Worm (Caenorhabditis elegans): ENCODE measurements around the gene Y43F8B.7.

Y43F8B.7 gene

ce11 chrV:19512260-19512947 is 21.8 kb downstream of the Y43F8B.7 start, which contains the start of gene Y43F8B.19:
Gene Y43F8B.19, minus strand, starts transcription at chrV:19512310.
- TF ChIP-seq tbx-8 (GFP tag; optimal IDR thresholded peaks at IDR 0.05) (no peak), ceh-43 (GFP tag; optimal IDR thresholded peaks at IDR 0.05) (no peak), sptf-1 (tag; optimal IDR thresholded peaks at IDR 0.05) (no peak), unc-120 (tag; optimal IDR thresholded peaks at IDR 0.05; ENCODE audit: poor library complexity, severe bottlenecking) (no peak), ham-2 (GFP tag; optimal IDR thresholded peaks at IDR 0.05) (peak; percentile 8), pha-4 (tag; optimal IDR thresholded peaks at IDR 0.05) (no peak), ces-1 (GFP tag; optimal IDR thresholded peaks at IDR 0.05) (no peak), mep-1 (tag; optimal IDR thresholded peaks at IDR 0.05) (no peak)

- TF ChIP-seq drap-1 (GFP tag; optimal IDR thresholded peaks at IDR 0.05) (peak; percentile 29), ces-1 (GFP tag; optimal IDR thresholded peaks at IDR 0.05) (no peak)
Observed at ce11 chrV:19513552-19513951, 23.0 kb downstream of the Y43F8B.7 start, which contains the start of gene phy-4. Gene phy-4, minus strand, starts transcription at chrV:19513652.

DNA sequence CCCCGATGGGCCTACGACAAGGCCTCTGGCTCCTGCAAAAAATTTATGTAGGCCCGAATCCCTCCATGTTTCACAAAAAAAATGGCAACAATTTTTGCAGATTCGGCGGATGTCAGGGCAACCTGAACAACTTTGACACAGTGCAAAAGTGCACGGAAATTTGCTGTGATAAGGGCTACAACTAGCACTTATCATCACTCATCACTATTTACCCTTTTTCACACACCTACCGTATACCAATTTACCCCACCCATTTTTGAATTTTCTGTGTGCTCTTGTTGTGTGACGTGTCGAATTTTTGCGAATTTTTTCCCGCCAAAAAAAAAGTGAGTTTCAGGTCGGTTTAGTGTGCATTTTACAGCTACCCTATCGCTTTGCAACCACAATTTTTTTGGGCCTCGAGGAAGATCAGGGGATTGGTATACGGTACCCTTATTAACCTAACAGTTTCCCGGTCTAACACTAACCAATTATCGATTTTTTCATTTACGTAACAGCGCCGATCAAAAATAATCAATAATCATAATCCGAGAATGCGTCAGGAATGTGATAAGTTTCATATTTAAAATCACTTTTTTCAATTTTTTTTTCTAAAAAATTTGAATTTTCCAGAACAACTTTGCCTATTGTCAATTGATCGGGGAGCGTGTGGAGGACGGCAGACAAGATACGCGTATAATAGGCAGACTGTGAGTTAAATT is 28.1 kb downstream of the Y43F8B.7 start:
- TF ChIP-seq sem-2 (GFP tag; optimal IDR thresholded peaks at IDR 0.05) (no peak), hlh-1 (tag; optimal IDR thresholded peaks at IDR 0.05) (no peak), elt-1 (tag; optimal IDR thresholded peaks at IDR 0.05; ENCODE audit: borderline replicate concordance, insufficient read depth) (no peak)

- TF ChIP-seq ceh-39 (tag; optimal IDR thresholded peaks at IDR 0.05) (no peak), nhr-76 (tag; optimal IDR thresholded peaks at IDR 0.05) (no peak), ceh-43 (GFP tag; optimal IDR thresholded peaks at IDR 0.05) (no peak), blmp-1 (tag; optimal IDR thresholded peaks at IDR 0.05) (no peak), zip-8 (tag; optimal IDR thresholded peaks at IDR 0.05) (no peak), snpc-4 (tag; optimal IDR thresholded peaks at IDR 0.05) (no peak), lsy-2 (tag; optimal IDR thresholded peaks at IDR 0.05) (no peak), M03D4.4 (tag; optimal IDR thresholded peaks at IDR 0.05) (no peak), unc-120 (tag; optimal IDR thresholded peaks at IDR 0.05; ENCODE audit: poor library complexity, severe bottlenecking) (no peak), nhr-2 (tag; optimal IDR thresholded peaks at IDR 0.05) (no peak), ztf-11 (tag; optimal IDR thresholded peaks at IDR 0.05) (no peak), flh-1 (GFP tag; optimal IDR thresholded peaks at IDR 0.05) (no peak), ces-1 (GFP tag; optimal IDR thresholded peaks at IDR 0.05) (no peak), cnd-1 (tag; optimal IDR thresholded peaks at IDR 0.05) (no peak), drap-1 (GFP tag; optimal IDR thresholded peaks at IDR 0.05) (no peak), sptf-1 (tag; optimal IDR thresholded peaks at IDR 0.05) (no peak), lin-32 (GFP tag; optimal IDR thresholded peaks at IDR 0.05) (no peak), pha-4 (tag; optimal IDR thresholded peaks at IDR 0.05) (no peak)
Observed at ce11 chrV:19519511-19519934, 29.0 kb downstream of the Y43F8B.7 start.

DNA sequence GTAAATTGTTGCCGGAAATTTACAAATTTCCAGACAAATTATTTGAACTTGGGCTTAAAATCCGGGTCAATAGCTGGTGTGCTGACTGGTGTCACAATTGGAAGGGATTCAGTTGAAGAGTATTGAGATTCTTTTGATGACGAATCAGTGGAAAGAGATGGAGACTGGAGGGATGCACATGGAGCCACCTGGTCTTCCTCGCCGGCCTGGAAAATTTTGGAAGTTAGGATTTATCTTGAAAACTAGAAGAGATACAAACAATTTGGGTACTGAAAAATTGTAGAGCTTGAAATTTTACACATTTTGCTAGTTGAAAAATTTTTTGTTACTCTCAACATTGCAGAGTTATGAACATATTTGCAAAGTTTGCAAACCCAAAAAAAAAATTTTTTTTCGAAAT is 29.6 kb downstream of the Y43F8B.7 start:
- TF ChIP-seq sem-2 (GFP tag; optimal IDR thresholded peaks at IDR 0.05) (no peak), M03D4.4 (tag; optimal IDR thresholded peaks at IDR 0.05) (no peak), nhr-2 (tag; optimal IDR thresholded peaks at IDR 0.05) (no peak), snpc-4 (tag; optimal IDR thresholded peaks at IDR 0.05) (no peak), flh-1 (GFP tag; optimal IDR thresholded peaks at IDR 0.05) (no peak), ceh-83 (GFP tag; optimal IDR thresholded peaks at IDR 0.05) (no peak), ztf-11 (tag; optimal IDR thresholded peaks at IDR 0.05) (no peak), mep-1 (tag; optimal IDR thresholded peaks at IDR 0.05) (no peak), nhr-76 (tag; optimal IDR thresholded peaks at IDR 0.05) (no peak), sptf-1 (tag; optimal IDR thresholded peaks at IDR 0.05) (no peak), mls-2 (tag; optimal IDR thresholded peaks at IDR 0.05) (no peak), mab-5 (tag; optimal IDR thresholded peaks at IDR 0.05) (no peak), lsy-2 (tag; optimal IDR thresholded peaks at IDR 0.05) (no peak), cnd-1 (tag; optimal IDR thresholded peaks at IDR 0.05) (no peak), elt-3 (tag; optimal IDR thresholded peaks at IDR 0.05) (no peak), unc-120 (tag; optimal IDR thresholded peaks at IDR 0.05; ENCODE audit: poor library complexity, severe bottlenecking) (no peak), lin-13 (tag; optimal IDR thresholded peaks at IDR 0.05) (no peak), unc-62 (GFP tag; optimal IDR thresholded peaks at IDR 0.05) (no peak), nhr-28 (tag; optimal IDR thresholded peaks at IDR 0.05) (no peak), pha-4 (tag; optimal IDR thresholded peaks at IDR 0.05) (no peak)

Data from whole organism, mixed stage, embryonic.